Fruit fly (Drosophila melanogaster): ENCODE data around the gene Eaf6.

- TF ChIP-seq pan (optimal IDR thresholded peaks at IDR 0.05), result no peak
- TF ChIP-seq Rel (GFP tag; optimal IDR thresholded peaks at IDR 0.05), result no peak
- no peak for TF ChIP-seq Rel (tag; optimal IDR thresholded peaks at IDR 0.05)
- TF ChIP-seq lola (GFP tag; optimal IDR thresholded peaks at IDR 0.05), result no peak
- no peak for TF ChIP-seq Myc (optimal IDR thresholded peaks at IDR 0.05)
- TF ChIP-seq Hnf4 (GFP tag; optimal IDR thresholded peaks at IDR 0.05), result no peak
- TF ChIP-seq sv (GFP tag; optimal IDR thresholded peaks at IDR 0.05), result no peak
- no peak for TF ChIP-seq N (GFP tag; optimal IDR thresholded peaks at IDR 0.05)
- no peak for TF ChIP-seq brk (GFP tag; optimal IDR thresholded peaks at IDR 0.05)
- no peak for TF ChIP-seq Vsx2 (GFP tag; optimal IDR thresholded peaks at IDR 0.05; ENCODE audit: partially characterized antibody)
- TF ChIP-seq usp (GFP tag; optimal IDR thresholded peaks at IDR 0.05), result no peak
- no peak for TF ChIP-seq br (GFP tag; optimal IDR thresholded peaks at IDR 0.05)
Observed at dm6 chr3L:5599592-5599991, 8.5 kb downstream of the Eaf6 start, which contains the start of gene CG10591.
